Fruit fly (Drosophila melanogaster) whole organism, pupa: ENCODE measurements around the gene CG8097.

ENCODE experiments used
- CG10348 ChIP-seq: fragments of 200-800 bp; sonication (Bioruptor generic); IDR thresholded peaks from 2 replicates; pipeline ENCODE4 v1.3.6; 2022; ENCODE audit warnings: missing biosample characterization, missing genetic modification characterization
- CG12605 ChIP-seq: fragments of 200-800 bp; sonication (Bioruptor generic); IDR thresholded peaks from 2 replicates; pipeline ENCODE4 v1.3.6; 2022; ENCODE audit warnings: missing biosample characterization, missing genetic modification characterization
- CG13204 ChIP-seq: fragments of 200-800 bp; sonication (Bioruptor generic); optimal IDR thresholded peaks from 2 replicates; lab custom pipeline; 2018; ENCODE audit warnings: missing biosample characterization, mild to moderate bottlenecking, missing genetic modification characterization, moderate library complexity
- CG15710 ChIP-seq: fragments of 200-800 bp; sonication (Bioruptor generic); optimal IDR thresholded peaks from 2 replicates; lab custom pipeline; 2018; ENCODE audit warnings: missing biosample characterization, mild to moderate bottlenecking, missing genetic modification characterization, moderate library complexity
- CG32121 ChIP-seq: fragments of 200-800 bp; sonication (Bioruptor generic); IDR thresholded peaks from 2 replicates; pipeline ENCODE4 v1.3.6; 2022; ENCODE audit warnings: missing biosample characterization, missing genetic modification characterization
- CG34367 ChIP-seq: fragments of 200-800 bp; sonication (Bioruptor generic); optimal IDR thresholded peaks from 2 replicates; lab custom pipeline; 2018; ENCODE audit warnings: missing biosample characterization, mild to moderate bottlenecking, missing genetic modification characterization
- CG4496 ChIP-seq: fragments of 200-800 bp; sonication (Bioruptor generic); IDR thresholded peaks from 3 replicates; pipeline ENCODE4 v1.3.6; 2022; ENCODE audit warnings: missing biosample characterization, missing genetic modification characterization
- CG8159 ChIP-seq: fragments of 200-800 bp; sonication (Bioruptor generic); optimal IDR thresholded peaks from 3 replicates; lab custom pipeline; 2018; ENCODE audit warnings: missing biosample characterization, mild to moderate bottlenecking, missing genetic modification characterization, moderate library complexity
- CG8301 ChIP-seq: fragments of 200-800 bp; sonication (Bioruptor generic); optimal IDR thresholded peaks from 2 replicates; lab custom pipeline; 2018; ENCODE audit warnings: missing biosample characterization, mild to moderate bottlenecking, missing genetic modification characterization
- D1 ChIP-seq: fragments of 200-800 bp; sonication (Bioruptor generic); optimal IDR thresholded peaks from 2 replicates; lab custom pipeline; 2018; ENCODE audit warnings: missing biosample characterization, mild to moderate bottlenecking, missing genetic modification characterization, moderate library complexity
- EcR ChIP-seq: fragments of 200-800 bp; sonication (Bioruptor generic); optimal IDR thresholded peaks from 3 replicates; lab custom pipeline; 2019; ENCODE audit warnings: missing biosample characterization, missing genetic modification characterization, mild to moderate bottlenecking, moderate library complexity, missing genetic modification reagents
- Pif1B ChIP-seq: fragments of 200-800 bp; sonication (Bioruptor generic); optimal IDR thresholded peaks from 3 replicates; lab custom pipeline; 2016; ENCODE audit warnings: missing biosample characterization, missing genetic modification characterization
- Snoo ChIP-seq: fragments of 200-800 bp; sonication (Bioruptor generic); optimal IDR thresholded peaks from 3 replicates; lab custom pipeline; 2017; ENCODE audit warnings: missing biosample characterization, mild to moderate bottlenecking, missing genetic modification characterization, inconsistent platforms
- fd96Ca ChIP-seq: fragments of 200-800 bp; sonication (Bioruptor generic); IDR thresholded peaks from 3 replicates; pipeline ENCODE4 v1.3.6; 2022; ENCODE audit warnings: missing biosample characterization, missing genetic modification characterization

DNA sequence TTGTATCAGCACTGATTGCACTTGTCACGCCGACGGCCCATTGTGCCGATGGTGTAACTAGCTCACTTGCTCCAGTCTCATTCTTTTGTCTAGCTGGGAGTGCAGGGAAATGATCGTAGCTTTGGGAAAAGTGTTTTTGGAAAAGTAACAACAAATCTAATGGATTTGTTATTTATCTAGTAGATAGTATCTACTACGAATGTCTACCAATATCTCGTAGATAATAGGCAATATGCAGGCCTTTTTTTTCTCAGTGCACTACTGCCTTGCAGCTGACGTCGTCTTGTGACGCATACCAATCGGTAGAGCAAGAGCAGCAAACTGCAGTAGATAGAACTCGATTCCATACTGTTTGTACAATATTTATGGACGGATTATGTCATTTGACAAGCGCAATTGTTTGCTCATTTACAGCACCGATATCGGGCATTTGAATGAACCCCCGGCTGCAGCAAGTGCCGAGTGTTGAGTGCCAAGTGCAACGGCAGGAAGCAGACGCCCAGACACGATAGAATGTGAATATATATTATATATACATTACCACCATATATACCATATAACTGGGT, 39.4 kb upstream of the CG8097 start:
- peak; percentile 42 for TF ChIP-seq CG8159
- no peak for TF ChIP-seq D1 (tag; lab: Kevin White, UChicago)
- TF ChIP-seq CG10348 (GFP tag; lab: Robert Waterston, UW), result no peak
- TF ChIP-seq CG15710 (tag; lab: Kevin White, UChicago), result peak; percentile 41
- peak; percentile 77 for TF ChIP-seq fd96Ca (GFP tag; lab: Robert Waterston, UW)
- TF ChIP-seq CG34367 (tag; lab: Kevin White, UChicago), result no peak
- TF ChIP-seq CG32121 (GFP tag; lab: Robert Waterston, UW), result peak; percentile 80
- no peak for TF ChIP-seq EcR (GFP tag; lab: Kevin White, UChicago)
- peak; percentile 25 for TF ChIP-seq Pif1B (GFP tag; lab: Kevin White, UChicago)
- TF ChIP-seq CG13204 (GFP tag; lab: Kevin White, UChicago), result no peak
- TF ChIP-seq CG4496 (GFP tag; lab: Robert Waterston, UW), result peak; percentile 79
- TF ChIP-seq CG12605 (GFP tag; lab: Robert Waterston, UW), result peak; percentile 28; the same call in 1 of the 2 replicates
- peak; percentile 48 for TF ChIP-seq CG8301
- TF ChIP-seq Snoo (tag; lab: Kevin White, UChicago), result no peak
